Worm (Caenorhabditis elegans) whole organism, L3 larva: ENCODE results near the gene Y116F11B.9.

Experiments
- ceh-82 ChIP-seq: fragments of 150-350 bp; optimal IDR thresholded peaks from 2 replicates; lab custom pipeline; 2014; ENCODE audit warnings: missing biosample characterization, missing genetic modification characterization
- egl-5 ChIP-seq: fragments of 150-350 bp; optimal IDR thresholded peaks from 2 replicates; lab custom pipeline; 2017; ENCODE audit warnings: missing biosample characterization, missing genetic modification reagents, missing genetic modification characterization, inconsistent platforms
- fkh-10 ChIP-seq: sonication (generic microtip); optimal IDR thresholded peaks from 2 replicates; lab custom pipeline; 2017; ENCODE audit warnings: missing biosample characterization, missing genetic modification reagents, missing genetic modification characterization
- snpc-4 ChIP-seq: fragments of 150-350 bp; optimal IDR thresholded peaks from 2 replicates; lab custom pipeline; 2014; ENCODE audit warnings: missing biosample characterization, missing genetic modification characterization
- unc-62 ChIP-seq: fragments of 150-350 bp; sonication (generic microtip); optimal IDR thresholded peaks from 4 replicates; lab custom pipeline; 2014; ENCODE audit warnings: missing biosample characterization, missing genetic modification reagents, missing genetic modification characterization
- ztf-4 ChIP-seq: fragments of 150-350 bp; optimal IDR thresholded peaks from 2 replicates; lab custom pipeline; 2014; ENCODE audit warnings: missing biosample characterization, missing genetic modification characterization

DNA sequence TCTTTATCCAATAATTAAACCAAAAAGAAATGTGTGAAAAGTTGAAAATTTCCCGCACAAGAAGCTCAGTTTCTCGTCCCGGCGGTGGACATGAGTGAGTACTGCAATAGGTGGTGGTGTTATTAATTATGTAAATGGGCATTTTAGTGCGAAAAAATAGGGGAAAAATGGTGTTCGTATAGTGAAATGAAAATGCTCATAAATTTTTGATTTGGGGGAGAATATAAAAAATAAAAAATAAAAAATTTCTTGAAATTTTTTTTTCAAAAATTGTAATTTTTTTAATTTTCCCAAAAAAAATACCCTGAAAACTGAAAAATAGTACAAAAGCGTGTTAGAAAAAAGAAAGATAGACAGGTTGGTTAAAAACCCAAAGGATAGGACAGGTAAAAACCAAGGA is 27.5 kb upstream of the Y116F11B.9 start, which contains the start of gene gly-4:
- TF ChIP-seq egl-5 (tag; lab: Kevin White, UChicago) (no peak), ztf-4 (no peak), fkh-10 (no peak), snpc-4 (tag; lab: Kevin White, UChicago) (no peak), ceh-82 (tag; lab: Kevin White, UChicago) (no peak), unc-62 (GFP tag; lab: Kevin White, UChicago) (no peak)
